Worm (Caenorhabditis elegans): ENCODE results near the gene F46B3.7.

ce11 chrV:20597076-20597475 lies 21.5 kb downstream of the F46B3.7 start, which contains the start of gene F46B3.1:
- TF ChIP-seq elt-3 (tag; optimal IDR thresholded peaks at IDR 0.05) (no peak), tbx-2 (tag; optimal IDR thresholded peaks at IDR 0.05) (no peak), fkh-10 (GFP tag; optimal IDR thresholded peaks at IDR 0.05) (no peak), lir-3 (tag; optimal IDR thresholded peaks at IDR 0.05; ENCODE audit: poor library complexity) (no peak), fos-1 (tag; optimal IDR thresholded peaks at IDR 0.05) (no peak), alr-1 (tag; optimal IDR thresholded peaks at IDR 0.05; ENCODE audit: borderline replicate concordance) (no peak), lin-13 (GFP tag; optimal IDR thresholded peaks at IDR 0.05) (no peak), ztf-11 (tag; optimal IDR thresholded peaks at IDR 0.05) (no peak), snpc-4 (tag; optimal IDR thresholded peaks at IDR 0.05) (no peak), nhr-28 (tag; optimal IDR thresholded peaks at IDR 0.05) (no peak)

Measured in whole organism, L1 larva.